Fruit fly (Drosophila melanogaster) whole organism, embryonic: ENCODE data around the gene CatB.

Experiments used
- Asciz ChIP-seq: fragments of 200-800 bp; sonication (Bioruptor generic); optimal IDR thresholded peaks from 2 replicates; lab custom pipeline; 2017; ENCODE audit warnings: missing biosample characterization, mild to moderate bottlenecking, missing genetic modification characterization, missing genetic modification reagents
- B-H2 ChIP-seq: fragments of 200-800 bp; sonication (Bioruptor generic); optimal IDR thresholded peaks from 2 replicates; lab custom pipeline; 2018; ENCODE audit warnings: missing biosample characterization, mild to moderate bottlenecking, missing genetic modification characterization
- CG1024 ChIP-seq: fragments of 200-800 bp; sonication (Bioruptor generic); IDR thresholded peaks from 2 replicates; pipeline ENCODE4 v1.3.6; 2022; ENCODE audit warnings: missing biosample characterization, missing genetic modification characterization
- CG10979 ChIP-seq: fragments of 200-800 bp; sonication (Bioruptor generic); optimal IDR thresholded peaks from 2 replicates; lab custom pipeline; 2018; ENCODE audit warnings: missing biosample characterization, mild to moderate bottlenecking, missing genetic modification characterization, moderate library complexity
- CG1233 ChIP-seq: fragments of 200-800 bp; sonication (Bioruptor generic); optimal IDR thresholded peaks from 4 replicates; lab custom pipeline; 2018; ENCODE audit warnings: missing biosample characterization, mild to moderate bottlenecking, missing genetic modification characterization
- CG12769 ChIP-seq: fragments of 200-800 bp; sonication (Bioruptor generic); optimal IDR thresholded peaks from 2 replicates; lab custom pipeline; 2019; ENCODE audit warnings: missing biosample characterization, mild to moderate bottlenecking, missing genetic modification characterization, moderate library complexity
- CG15011 ChIP-seq: fragments of 200-800 bp; sonication (Bioruptor generic); optimal IDR thresholded peaks from 3 replicates; lab custom pipeline; 2018; ENCODE audit warnings: missing biosample characterization, mild to moderate bottlenecking, missing genetic modification characterization
- CG1529 ChIP-seq: fragments of 200-800 bp; sonication (Bioruptor generic); optimal IDR thresholded peaks from 3 replicates; lab custom pipeline; 2018; ENCODE audit warnings: missing biosample characterization, missing genetic modification characterization
- CG2116 ChIP-seq: fragments of 200-800 bp; sonication (Bioruptor generic); optimal IDR thresholded peaks from 3 replicates; lab custom pipeline; 2018; ENCODE audit warnings: missing biosample characterization, mild to moderate bottlenecking, missing genetic modification characterization
- CG2678 ChIP-seq: fragments of 200-800 bp; sonication (Bioruptor generic); optimal IDR thresholded peaks from 3 replicates; lab custom pipeline; 2019; ENCODE audit warnings: missing biosample characterization, mild to moderate bottlenecking, missing genetic modification characterization, moderate library complexity
- CG2889 ChIP-seq: fragments of 200-800 bp; sonication (Bioruptor generic); IDR thresholded peaks from 3 replicates; pipeline ENCODE4 v1.3.6; 2022; ENCODE audit warnings: missing biosample characterization, missing genetic modification characterization
- CG32767 ChIP-seq: fragments of 200-800 bp; sonication (Bioruptor generic); IDR thresholded peaks from 2 replicates; pipeline ENCODE4 v1.3.6; 2022; ENCODE audit warnings: missing biosample characterization, missing genetic modification characterization
- CG34376 ChIP-seq: fragments of 200-800 bp; sonication (Bioruptor generic); optimal IDR thresholded peaks from 2 replicates; lab custom pipeline; 2018; ENCODE audit warnings: missing biosample characterization, mild to moderate bottlenecking, missing genetic modification characterization
- CG42726 ChIP-seq: fragments of 200-800 bp; sonication (Bioruptor generic); IDR thresholded peaks from 2 replicates; pipeline ENCODE4 v1.3.6; 2022; ENCODE audit warnings: missing biosample characterization, missing genetic modification characterization; ENCODE audit not compliant: partially characterized antibody
- CG4707 ChIP-seq: fragments of 200-800 bp; sonication (Bioruptor generic); optimal IDR thresholded peaks from 2 replicates; lab custom pipeline; 2018; ENCODE audit warnings: missing biosample characterization, mild to moderate bottlenecking, missing genetic modification characterization, moderate library complexity
- CG8281 ChIP-seq: fragments of 200-800 bp; sonication (Bioruptor generic); optimal IDR thresholded peaks from 2 replicates; lab custom pipeline; 2018; ENCODE audit warnings: missing biosample characterization, mild to moderate bottlenecking, missing genetic modification characterization, moderate library complexity
- CG8290 ChIP-seq, 3 experiments: fragments of 200-800 bp; sonication (Bioruptor generic); optimal IDR thresholded peaks; 2 replicates each; lab custom pipeline; 2016 to 2019; ENCODE audit warnings: missing biosample characterization in 3 of 3, missing genetic modification characterization in 3 of 3, mild to moderate bottlenecking in 2 of 3, moderate library complexity in 1 of 3
- CG8924 ChIP-seq: fragments of 200-800 bp; optimal IDR thresholded peaks from 3 replicates; lab custom pipeline; 2019; ENCODE audit warnings: missing biosample characterization, mild to moderate bottlenecking, missing genetic modification characterization, moderate library complexity
- CG9727 ChIP-seq: fragments of 200-800 bp; sonication (Bioruptor generic); optimal IDR thresholded peaks from 3 replicates; lab custom pipeline; 2017; ENCODE audit warnings: missing biosample characterization, mild to moderate bottlenecking, missing genetic modification characterization
- CTCF ChIP-seq: fragments of 200-800 bp; sonication (Bioruptor generic); optimal IDR thresholded peaks from 2 replicates; lab custom pipeline; 2017; ENCODE audit warnings: missing biosample characterization, mild to moderate bottlenecking, missing genetic modification characterization, moderate library complexity
- CrebB ChIP-seq: fragments of 200-800 bp; sonication (Bioruptor generic); optimal IDR thresholded peaks from 3 replicates; lab custom pipeline; 2018; ENCODE audit warnings: missing biosample characterization, mild to moderate bottlenecking, missing genetic modification characterization
- D19B ChIP-seq: fragments of 200-800 bp; sonication (Bioruptor generic); optimal IDR thresholded peaks from 2 replicates; lab custom pipeline; 2017; ENCODE audit warnings: missing biosample characterization, mild to moderate bottlenecking, missing genetic modification characterization
- Eip74EF ChIP-seq, 2 experiments: fragments of 200-800 bp in 1 of 2; fragments of >200 bp in 1 of 2; sonication (Bioruptor generic) in 1 of 2; optimal IDR thresholded peaks; 2 replicates each; lab custom pipeline; 2017 to 2019; ENCODE audit warnings: missing biosample characterization in 2 of 2, missing genetic modification characterization in 2 of 2, mild to moderate bottlenecking in 1 of 2, moderate library complexity in 1 of 2
- HHEX ChIP-seq: fragments of 200-800 bp; sonication (Bioruptor generic); optimal IDR thresholded peaks from 3 replicates; lab custom pipeline; 2017; ENCODE audit warnings: missing biosample characterization, mild to moderate bottlenecking, missing genetic modification characterization, missing genetic modification reagents
- Hand ChIP-seq: fragments of 200-800 bp; sonication (Bioruptor generic); optimal IDR thresholded peaks from 2 replicates; lab custom pipeline; 2017; ENCODE audit warnings: mild to moderate bottlenecking, missing biosample characterization, missing genetic modification reagents, missing genetic modification characterization
- Hmr ChIP-seq: fragments of 200-800 bp; sonication (Bioruptor generic); optimal IDR thresholded peaks from 3 replicates; lab custom pipeline; 2017; ENCODE audit warnings: mild to moderate bottlenecking, missing biosample characterization, missing genetic modification reagents, missing genetic modification characterization
- MTF-1 ChIP-seq: fragments of 200-800 bp; sonication (Bioruptor generic); optimal IDR thresholded peaks from 2 replicates; lab custom pipeline; 2018; ENCODE audit warnings: missing biosample characterization, mild to moderate bottlenecking, missing genetic modification characterization, borderline replicate concordance
- Med ChIP-seq: fragments of 200-800 bp; sonication (Bioruptor generic); peaks from one replicate; lab custom pipeline; 2016; ENCODE audit warnings: missing biosample characterization, missing genetic modification characterization, mild to moderate bottlenecking, inconsistent platforms, moderate library complexity
- Myb ChIP-seq: fragments of 200-800 bp; sonication (Bioruptor generic); optimal IDR thresholded peaks from 2 replicates; lab custom pipeline; 2016; ENCODE audit warnings: missing biosample characterization, missing genetic modification characterization
- Pdp1 ChIP-seq, 2 experiments: fragments of 200-800 bp; sonication (Bioruptor generic); optimal IDR thresholded peaks; 3 replicates each; lab custom pipeline; 2016; ENCODE audit warnings: missing biosample characterization in 2 of 2, missing genetic modification characterization in 2 of 2, mild to moderate bottlenecking in 1 of 2, moderate library complexity in 1 of 2
- Rfx ChIP-seq: fragments of 200-800 bp; sonication (Bioruptor generic); IDR thresholded peaks from 2 replicates; pipeline ENCODE4 v1.3.6; 2022; ENCODE audit warnings: missing biosample characterization, missing genetic modification characterization
- Stat92E ChIP-seq, 3 experiments: fragments of >200 bp in 2 of 3; fragments of 200-800 bp in 1 of 3; sonication (Bioruptor generic) in 1 of 3; optimal IDR thresholded peaks; 2 replicates each; lab custom pipeline; 2017 to 2019; ENCODE audit warnings: missing biosample characterization in 3 of 3, missing genetic modification characterization in 3 of 3, mild to moderate bottlenecking in 1 of 3, moderate library complexity in 1 of 3
- abd-A ChIP-seq: fragments of 200-800 bp; sonication (Bioruptor generic); optimal IDR thresholded peaks from 3 replicates; lab custom pipeline; 2019; ENCODE audit warnings: missing biosample characterization, mild to moderate bottlenecking, missing genetic modification characterization, moderate library complexity
- bcd ChIP-seq: fragments of 200-800 bp; sonication (Bioruptor generic); optimal IDR thresholded peaks from 2 replicates; lab custom pipeline; 2017; ENCODE audit warnings: missing biosample characterization, mild to moderate bottlenecking, missing genetic modification characterization
- bsh ChIP-seq, 2 experiments: fragments of 200-800 bp; sonication (Bioruptor generic); optimal IDR thresholded peaks; 2 replicates each; lab custom pipeline; 2017 to 2018; ENCODE audit warnings: mild to moderate bottlenecking in 2 of 2, missing biosample characterization in 2 of 2, missing genetic modification characterization in 2 of 2, moderate library complexity in 1 of 2
- cato ChIP-seq: fragments of 200-800 bp; sonication (Bioruptor generic); optimal IDR thresholded peaks from 2 replicates; lab custom pipeline; 2016; ENCODE audit warnings: missing biosample characterization, missing genetic modification characterization, borderline replicate concordance
- chinmo ChIP-seq: fragments of 200-800 bp; sonication (Bioruptor generic); IDR thresholded peaks from 4 replicates; pipeline ENCODE4 v1.3.6; 2022; ENCODE audit warnings: missing biosample characterization, missing genetic modification characterization; ENCODE audit not compliant: partially characterized antibody
- dmrt99B ChIP-seq: fragments of 200-800 bp; sonication (Bioruptor generic); optimal IDR thresholded peaks from 2 replicates; lab custom pipeline; 2018; ENCODE audit warnings: missing biosample characterization, mild to moderate bottlenecking, missing genetic modification characterization, moderate library complexity
- grau ChIP-seq: fragments of 200-800 bp; optimal IDR thresholded peaks from 3 replicates; lab custom pipeline; 2019; ENCODE audit warnings: missing biosample characterization, mild to moderate bottlenecking, missing genetic modification characterization, moderate library complexity
- gro ChIP-seq: fragments of 200-800 bp; sonication (Bioruptor generic); optimal IDR thresholded peaks from 2 replicates; lab custom pipeline; 2016; ENCODE audit warnings: missing biosample characterization, missing genetic modification characterization
- rib ChIP-seq: fragments of 200-800 bp; sonication (Bioruptor generic); IDR thresholded peaks from 2 replicates; pipeline ENCODE4 v1.3.6; 2022; ENCODE audit warnings: missing biosample characterization, missing genetic modification characterization
- sc ChIP-seq, 3 experiments: fragments of >200 bp in 2 of 3; fragments of 200-800 bp in 1 of 3; sonication (Bioruptor generic) in 1 of 3; optimal IDR thresholded peaks; 2 replicates in 2 of 3; 3 replicates in 1 of 3; lab custom pipeline; 2017; ENCODE audit warnings: mild to moderate bottlenecking in 1 of 3, missing biosample characterization in 1 of 3, missing genetic modification characterization in 1 of 3, missing genetic modification reagents in 1 of 3
- sim ChIP-seq: fragments of 200-800 bp; sonication (Bioruptor generic); IDR thresholded peaks from 2 replicates; pipeline ENCODE4 v1.3.6; 2022; ENCODE audit warnings: missing biosample characterization, missing genetic modification characterization
- ssp ChIP-seq: fragments of 200-800 bp; sonication (Bioruptor generic); IDR thresholded peaks from 2 replicates; pipeline ENCODE4 v1.3.6; 2022; ENCODE audit warnings: missing biosample characterization, missing genetic modification characterization
- stc ChIP-seq: fragments of 200-800 bp; sonication (Bioruptor generic); IDR thresholded peaks from 2 replicates; pipeline ENCODE4 v1.3.6; 2022; ENCODE audit warnings: missing biosample characterization, missing genetic modification characterization
- unc-4 ChIP-seq: fragments of 200-800 bp; sonication (Bioruptor generic); IDR thresholded peaks from 2 replicates; pipeline ENCODE4 v1.3.6; 2022; ENCODE audit warnings: missing biosample characterization, missing genetic modification characterization; ENCODE audit not compliant: partially characterized antibody
- wek ChIP-seq: fragments of 200-800 bp; sonication (Bioruptor generic); optimal IDR thresholded peaks from 3 replicates; lab custom pipeline; 2018; ENCODE audit warnings: missing biosample characterization, mild to moderate bottlenecking, missing genetic modification characterization, moderate library complexity
- zfh2 ChIP-seq: fragments of 200-800 bp; sonication (Bioruptor generic); optimal IDR thresholded peaks from 2 replicates; lab custom pipeline; 2016; ENCODE audit warnings: missing biosample characterization, missing genetic modification characterization

CatB gene

dm6 chr2L:8699895-8700314 is 5.5 kb upstream of the CatB start (continued):
- TF ChIP-seq CG4707 (GFP tag; lab: Kevin White, UChicago) (peak; percentile 67), CG8924 (peak; percentile 71), rib (GFP tag; lab: Robert Waterston, UW) (peak; percentile 56; the same call in 1 of the 2 replicates), HHEX (GFP tag; lab: Kevin White, UChicago) (peak; percentile 74), CG42726 (GFP tag; lab: Robert Waterston, UW) (no peak), grau (tag; lab: Kevin White, UChicago) (peak; percentile 35), abd-A (tag; lab: Kevin White, UChicago) (peak; percentile 43), CG1233 (GFP tag; lab: Kevin White, UChicago) (peak; percentile 24), CG8290 (GFP tag; optimal IDR thresholded peaks at IDR 0.05; lab: Kevin White, UChicago) (no peak), CG8290 (tag; optimal IDR thresholded peaks at IDR 0.05; lab: Kevin White, UChicago) (peak in 1 of 2 experiments; percentile 40), CG8281 (tag; lab: Kevin White, UChicago) (no peak), Hmr (peak; percentile 79), cato (GFP tag; lab: Kevin White, UChicago) (no peak), CG32767 (GFP tag; lab: Robert Waterston, UW) (peak; percentile 31; the same call in 1 of the 2 replicates), CTCF (peak; percentile 15), CG2889 (GFP tag; lab: Robert Waterston, UW) (no peak), CG2116 (peak; percentile 42), CG9727 (peak; percentile 35), dmrt99B (tag; lab: Kevin White, UChicago) (peak; percentile 19), CG34376 (GFP tag; lab: Kevin White, UChicago) (peak; percentile 99), Pdp1 (GFP tag; optimal IDR thresholded peaks at IDR 0.05; lab: Kevin White, UChicago) (peak in 1 of 2 experiments; percentile 57), Stat92E (GFP tag; optimal IDR thresholded peaks at IDR 0.05; lab: Kevin White, UChicago) (no peak), sim (GFP tag; lab: Robert Waterston, UW) (no peak), bsh (GFP tag; optimal IDR thresholded peaks at IDR 0.05; lab: Kevin White, UChicago) (peak in 1 of 2 experiments; percentile 60), sc (optimal IDR thresholded peaks at IDR 0.05; lab: Kevin White, UChicago) (no peak), sc (GFP tag; optimal IDR thresholded peaks at IDR 0.05; lab: Kevin White, UChicago) (peak; percentile 6), chinmo (peak; percentile 90; the same call in 3 of the 4 replicates), bcd (peak; percentile 13), CrebB (tag; lab: Kevin White, UChicago) (peak; percentile 81), zfh2 (GFP tag; lab: Kevin White, UChicago) (no peak), MTF-1 (peak; percentile 63), CG12769 (peak; percentile 60), stc (GFP tag; lab: Robert Waterston, UW) (no peak), Asciz (peak; percentile 79), B-H2 (GFP tag; lab: Kevin White, UChicago) (peak; percentile 63), CG1529 (GFP tag; lab: Kevin White, UChicago) (peak; percentile 49), ssp (no peak), gro (GFP tag; lab: Kevin White, UChicago) (peak; percentile 21), Rfx (peak; percentile 46; the same call in 1 of the 2 replicates), CG2678 (tag; lab: Kevin White, UChicago) (peak; percentile 82), Eip74EF (GFP tag; optimal IDR thresholded peaks at IDR 0.05; lab: Kevin White, UChicago) (peak in 1 of 2 experiments; percentile 32), Hand (GFP tag; lab: Kevin White, UChicago) (peak; percentile 16), CG15011 (GFP tag; lab: Kevin White, UChicago) (peak; percentile 50), CG10979 (tag; lab: Kevin White, UChicago) (peak; percentile 1), wek (GFP tag; lab: Kevin White, UChicago) (peak; percentile 68), D19B (GFP tag; lab: Kevin White, UChicago) (no peak), unc-4 (GFP tag; lab: Robert Waterston, UW) (no peak), Myb (GFP tag; lab: Kevin White, UChicago) (no peak), CG1024 (GFP tag; lab: Robert Waterston, UW) (no peak), Med (GFP tag; lab: Kevin White, UChicago) (peak; percentile 91)
